Worm (Caenorhabditis elegans) whole organism, L4 larva: Measurements from ENCODE around the gene rpl-36.

Experiments used
- F10B5.3 ChIP-seq: sonication (generic microtip); optimal IDR thresholded peaks from 2 replicates; lab custom pipeline; 2016; ENCODE audit warnings: mild to moderate bottlenecking, missing genetic modification characterization, missing compliant biosample characterization
- F26F4.8 ChIP-seq: fragments of 200-800 bp; sonication (Bioruptor generic); conservative IDR thresholded peaks from 2 replicates; pipeline ENCODE4 v1.3.6; 2022; ENCODE audit warnings: missing genetic modification characterization, missing compliant biosample characterization
- F37D6.2 ChIP-seq: sonication (generic microtip); optimal IDR thresholded peaks from 2 replicates; lab custom pipeline; 2016; ENCODE audit warnings: mild to moderate bottlenecking, missing genetic modification characterization, missing compliant biosample characterization
- F49E8.2 ChIP-seq: sonication (generic microtip); optimal IDR thresholded peaks from 2 replicates; lab custom pipeline; 2016; ENCODE audit warnings: missing compliant biosample characterization, mild to moderate bottlenecking, missing genetic modification characterization, borderline replicate concordance
- R02D3.7 ChIP-seq: fragments of 150-350 bp; sonication (generic microtip); optimal IDR thresholded peaks from 3 replicates; lab custom pipeline; 2014; ENCODE audit warnings: missing biosample characterization, missing genetic modification characterization
- Y105C5A.15 ChIP-seq: fragments of 200-800 bp; sonication (Bioruptor generic); IDR thresholded peaks from 2 replicates; pipeline ENCODE4 v1.3.6; 2022; ENCODE audit warnings: missing genetic modification characterization, missing compliant biosample characterization
- Y48G9A.11 ChIP-seq: fragments of 200-800 bp; sonication (Bioruptor generic); IDR thresholded peaks from 2 replicates; pipeline ENCODE4 v1.3.6; 2022; ENCODE audit warnings: missing genetic modification reagents, missing genetic modification characterization, missing compliant biosample characterization
- Y75B8A.6 ChIP-seq: fragments of 200-800 bp; sonication (Bioruptor generic); IDR thresholded peaks from 2 replicates; pipeline ENCODE4 v1.3.6; 2022; ENCODE audit warnings: missing genetic modification reagents, missing genetic modification characterization, missing compliant biosample characterization
- ZK337.2 ChIP-seq: fragments of 200-800 bp; sonication (Bioruptor generic); IDR thresholded peaks from 2 replicates; pipeline ENCODE4 v1.3.6; 2022; ENCODE audit warnings: missing genetic modification reagents, missing genetic modification characterization, missing compliant biosample characterization
- aha-1 ChIP-seq: fragments of 150-350 bp; peaks from one replicate; lab custom pipeline; 2014; ENCODE audit warnings: missing biosample characterization, missing genetic modification characterization
- arid-1 ChIP-seq: fragments of 200-800 bp; sonication (Bioruptor generic); conservative IDR thresholded peaks from 2 replicates; pipeline ENCODE4 v1.3.6; 2022; ENCODE audit warnings: missing genetic modification reagents, missing genetic modification characterization, missing compliant biosample characterization
- ceh-62 ChIP-seq: sonication (generic microtip); optimal IDR thresholded peaks from 2 replicates; lab custom pipeline; 2017; ENCODE audit warnings: missing biosample characterization, missing genetic modification characterization
- ctbp-1 ChIP-seq: fragments of 200-800 bp; sonication (Bioruptor generic); IDR thresholded peaks from 2 replicates; pipeline ENCODE4 v1.3.6; 2022; ENCODE audit warnings: missing genetic modification reagents, missing genetic modification characterization, missing compliant biosample characterization
- daf-12 ChIP-seq: fragments of 150-350 bp; optimal IDR thresholded peaks from 2 replicates; lab custom pipeline; 2014; ENCODE audit warnings: missing biosample characterization, missing genetic modification reagents, missing genetic modification characterization
- daf-19 ChIP-seq: fragments of 200-800 bp; sonication (Bioruptor generic); conservative IDR thresholded peaks from 2 replicates; pipeline ENCODE4 v1.3.6; 2022; ENCODE audit warnings: missing genetic modification characterization, missing compliant biosample characterization
- daf-8 ChIP-seq: fragments of 200-800 bp; sonication (Bioruptor generic); IDR thresholded peaks from 2 replicates; pipeline ENCODE4 v1.3.6; 2022; ENCODE audit warnings: missing genetic modification characterization, missing compliant biosample characterization
- dve-1 ChIP-seq: sonication (generic microtip); optimal IDR thresholded peaks from 2 replicates; lab custom pipeline; 2017; ENCODE audit warnings: antibody characterized with exemption, mild to moderate bottlenecking, missing genetic modification characterization, missing compliant biosample characterization; ENCODE audit not compliant: insufficient read depth
- hlh-30 ChIP-seq: sonication (generic microtip); optimal IDR thresholded peaks from 2 replicates; lab custom pipeline; 2017; ENCODE audit warnings: antibody characterized with exemption, mild to moderate bottlenecking, missing genetic modification characterization, missing compliant biosample characterization; ENCODE audit not compliant: insufficient read depth
- hmg-1.1 ChIP-seq: fragments of 200-800 bp; sonication (Bioruptor generic); IDR thresholded peaks from 2 replicates; pipeline ENCODE4 v1.3.6; 2022; ENCODE audit warnings: missing genetic modification reagents, missing genetic modification characterization, missing compliant biosample characterization
- lin-1 ChIP-seq: fragments of 200-800 bp; sonication (Bioruptor generic); IDR thresholded peaks from 2 replicates; pipeline ENCODE4 v1.3.6; 2022; ENCODE audit warnings: missing genetic modification reagents, missing genetic modification characterization, missing compliant biosample characterization
- lin-13 ChIP-seq: fragments of 150-350 bp; optimal IDR thresholded peaks from 2 replicates; lab custom pipeline; 2014; ENCODE audit warnings: missing biosample characterization, missing genetic modification reagents, missing genetic modification characterization
- lin-38 ChIP-seq: fragments of 200-800 bp; sonication (Bioruptor generic); IDR thresholded peaks from 2 replicates; pipeline ENCODE4 v1.3.6; 2022; ENCODE audit warnings: missing genetic modification reagents, missing genetic modification characterization, missing compliant biosample characterization
- madf-5 ChIP-seq, 2 experiments: fragments of 200-800 bp; sonication (Bioruptor generic); IDR thresholded peaks; 2 replicates each; pipeline ENCODE4 v1.3.6; 2022; ENCODE audit warnings: missing compliant biosample characterization in 2 of 2, missing genetic modification characterization in 2 of 2
- mdl-1 ChIP-seq, 2 experiments: fragments of 150-350 bp in 1 of 2; sonication (generic microtip) in 1 of 2; optimal IDR thresholded peaks; 2 replicates each; lab custom pipeline; 2014 to 2017; ENCODE audit warnings: missing biosample characterization in 2 of 2, missing genetic modification characterization in 2 of 2
- mes-2 ChIP-seq: sonication (generic microtip); optimal IDR thresholded peaks from 2 replicates; lab custom pipeline; 2016; ENCODE audit warnings: missing genotype, mild to moderate bottlenecking, missing genetic modification characterization, missing compliant biosample characterization; ENCODE audit not compliant: poor library complexity, severe bottlenecking
- mxl-2 ChIP-seq: fragments of 200-800 bp; sonication (Bioruptor generic); conservative IDR thresholded peaks from 2 replicates; pipeline ENCODE4 v1.3.6; 2022; ENCODE audit warnings: missing genetic modification reagents, missing genetic modification characterization, missing compliant biosample characterization
- nhr-102 ChIP-seq: sonication (generic microtip); optimal IDR thresholded peaks from 2 replicates; lab custom pipeline; 2016; ENCODE audit warnings: mild to moderate bottlenecking, missing genetic modification characterization, moderate library complexity, missing compliant biosample characterization
- nhr-111 ChIP-seq: fragments of 200-800 bp; sonication (Bioruptor generic); optimal IDR thresholded peaks from 2 replicates; lab custom pipeline; 2018; ENCODE audit warnings: mild to moderate bottlenecking, missing genetic modification characterization, missing compliant biosample characterization
- nhr-237 ChIP-seq: sonication (generic microtip); optimal IDR thresholded peaks from 2 replicates; lab custom pipeline; 2017; ENCODE audit warnings: missing biosample characterization, missing genetic modification characterization
- nhr-42 ChIP-seq: fragments of 200-800 bp; sonication (Bioruptor generic); IDR thresholded peaks from 2 replicates; pipeline ENCODE4 v1.3.6; 2022; ENCODE audit warnings: missing genetic modification characterization, missing compliant biosample characterization
- nhr-76 ChIP-seq: fragments of 150-350 bp; optimal IDR thresholded peaks from 2 replicates; lab custom pipeline; 2014; ENCODE audit warnings: missing biosample characterization, missing genetic modification characterization
- pha-4 ChIP-seq, 2 experiments: fragments of 150-350 bp in 1 of 2; fragments of 200-800 bp in 1 of 2; sonication (Bioruptor generic) in 1 of 2; IDR thresholded peaks in 1 of 2; optimal IDR thresholded peaks in 1 of 2; 2 replicates each; pipeline versions ENCODE4 v1.3.6 to Lab custom; 2014 to 2022; ENCODE audit warnings: missing genetic modification characterization in 2 of 2, missing genetic modification reagents in 2 of 2, missing biosample characterization in 1 of 2, missing compliant biosample characterization in 1 of 2
- php-3 ChIP-seq: fragments of 200-800 bp; sonication (Bioruptor generic); IDR thresholded peaks from 2 replicates; pipeline ENCODE4 v1.3.6; 2022; ENCODE audit warnings: missing genetic modification reagents, missing genetic modification characterization, missing compliant biosample characterization
- pqm-1 ChIP-seq: sonication (generic microtip); optimal IDR thresholded peaks from 2 replicates; lab custom pipeline; 2017; ENCODE audit warnings: missing biosample characterization, missing genetic modification characterization
- saeg-2 ChIP-seq: fragments of 200-800 bp; sonication (Bioruptor generic); IDR thresholded peaks from 2 replicates; pipeline ENCODE4 v1.3.6; 2022; ENCODE audit warnings: missing genetic modification reagents, missing genetic modification characterization, missing compliant biosample characterization
- spr-1 ChIP-seq: sonication (generic microtip); optimal IDR thresholded peaks from 2 replicates; lab custom pipeline; 2016; ENCODE audit warnings: mild to moderate bottlenecking, missing genetic modification characterization, missing compliant biosample characterization
- spr-3 ChIP-seq: fragments of 200-800 bp; sonication (Bioruptor generic); optimal IDR thresholded peaks from 2 replicates; lab custom pipeline; 2018; ENCODE audit warnings: mild to moderate bottlenecking, missing genetic modification characterization, missing compliant biosample characterization
- unc-130 ChIP-seq: sonication (generic microtip); optimal IDR thresholded peaks from 2 replicates; lab custom pipeline; 2016; ENCODE audit warnings: missing genetic modification reagents, missing genetic modification characterization, missing compliant biosample characterization
- unc-62 ChIP-seq, 3 experiments: fragments of 150-350 bp in 1 of 3; sonication (generic microtip); optimal IDR thresholded peaks in 2 of 3; peaks in 1 of 3; 1 replicate in 1 of 3; 2 replicates in 2 of 3; lab custom pipeline; 2014 to 2017; ENCODE audit warnings: missing biosample characterization in 3 of 3, missing genetic modification characterization in 3 of 3, missing genetic modification reagents in 3 of 3, missing genotype in 1 of 3
- vab-7 ChIP-seq: fragments of 200-800 bp; sonication (Bioruptor generic); IDR thresholded peaks from 2 replicates; pipeline ENCODE4 v1.3.6; 2022; ENCODE audit warnings: missing genetic modification reagents, missing genetic modification characterization, missing compliant biosample characterization
- zip-11 ChIP-seq: fragments of 200-800 bp; sonication (Bioruptor generic); IDR thresholded peaks from 2 replicates; pipeline ENCODE4 v1.3.6; 2022; ENCODE audit warnings: missing genetic modification characterization, missing compliant biosample characterization
- zip-2 ChIP-seq: fragments of 150-350 bp; optimal IDR thresholded peaks from 2 replicates; lab custom pipeline; 2014; ENCODE audit warnings: missing biosample characterization, missing genetic modification characterization

Gene rpl-36

DNA sequence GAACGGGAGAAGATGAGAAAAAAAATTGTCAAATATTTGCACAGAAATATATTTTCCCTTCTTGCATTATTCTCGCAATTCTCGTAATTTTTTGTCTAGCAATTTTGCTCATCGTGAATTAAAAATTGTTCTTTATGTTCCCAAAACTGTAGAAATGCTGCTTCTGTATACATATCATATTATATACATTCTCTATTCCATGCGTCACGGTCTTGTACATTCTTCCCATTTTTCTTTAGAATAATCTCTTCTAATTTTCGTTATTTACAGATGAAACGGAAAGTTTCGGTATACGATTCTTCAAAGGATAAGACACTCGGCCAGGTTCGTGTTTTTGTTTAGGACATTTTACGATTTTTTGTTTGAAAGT is 12.5 kb upstream of the rpl-36 start, which contains the start of gene acs-4:
acs-4 (plus strand) TSS at position 271 of the 370 bp plus-strand sequence.
- TF ChIP-seq unc-62 (GFP tag; optimal IDR thresholded peaks at IDR 0.05 in 1 of 2; lab: Kevin White, UChicago) (peak in 1 of 2 experiments; percentile 53), unc-62 (tag; optimal IDR thresholded peaks at IDR 0.05; lab: Kevin White, UChicago) (no peak), php-3 (GFP tag; lab: Robert Waterston, UW) (no peak), pqm-1 (tag; lab: Kevin White, UChicago) (no peak), arid-1 (GFP tag; lab: Robert Waterston, UW) (no peak)

ce11 chrIII:7170090-7170489 is 10.0 kb upstream of the rpl-36 start:
- no peak for TF ChIP-seq F26F4.8 (GFP tag; lab: Robert Waterston, UW)
- TF ChIP-seq aha-1 (tag; lab: Kevin White, UChicago): peak; percentile 81
- TF ChIP-seq unc-62 (GFP tag; optimal IDR thresholded peaks at IDR 0.05 in 1 of 2; lab: Kevin White, UChicago): peak in 1 of 2 experiments; percentile 90
- TF ChIP-seq unc-62 (tag; optimal IDR thresholded peaks at IDR 0.05; lab: Kevin White, UChicago): no peak
- TF ChIP-seq lin-38 (GFP tag; lab: Robert Waterston, UW): no peak
- TF ChIP-seq nhr-102 (tag; lab: Kevin White, UChicago): no peak
- TF ChIP-seq unc-130: no peak

DNA sequence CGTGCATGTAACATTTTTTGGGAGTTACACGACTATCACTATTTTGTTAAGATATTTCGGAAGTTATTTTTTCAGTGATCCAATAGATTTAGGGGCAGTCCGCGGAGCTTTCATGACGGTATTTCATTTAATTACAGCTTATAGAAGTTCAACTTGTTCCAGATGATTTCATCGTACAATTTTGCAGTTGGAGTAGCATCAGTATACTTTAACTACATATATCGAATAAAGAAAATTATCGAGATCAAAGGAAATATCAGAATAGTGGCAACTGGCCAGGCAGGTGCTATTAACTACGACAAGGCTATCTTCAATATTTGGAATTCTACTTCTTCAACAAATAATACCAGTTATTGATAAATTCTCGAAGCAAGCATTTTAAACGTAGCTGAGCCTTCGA is 1.6 kb upstream of the rpl-36 start:
- TF ChIP-seq zip-2: no peak
- no peak for TF ChIP-seq spr-3
- no peak for TF ChIP-seq madf-5 (GFP tag; IDR thresholded peaks at IDR 0.05; lab: Robert Waterston, UW)
- 0 out of 2 replicates have a peak, but pooled peaks have one; percentile 41 for TF ChIP-seq Y105C5A.15 (GFP tag; lab: Robert Waterston, UW)
- TF ChIP-seq pha-4 (GFP tag; IDR thresholded peaks at IDR 0.05; lab: Robert Waterston, UW): peak; percentile 16; the same call in 1 of the 2 replicates
- TF ChIP-seq pha-4 (tag; optimal IDR thresholded peaks at IDR 0.05; lab: Kevin White, UChicago): no peak
- TF ChIP-seq Y48G9A.11 (GFP tag; lab: Robert Waterston, UW): peak; percentile 39; the same call in 1 of the 2 replicates
- 0 out of 2 replicates have a peak, but pooled peaks have one; percentile 28 for TF ChIP-seq php-3 (GFP tag; lab: Robert Waterston, UW)
- TF ChIP-seq F49E8.2 (tag; lab: Kevin White, UChicago): peak; percentile 65
- peak; percentile 48 for TF ChIP-seq lin-38 (GFP tag; lab: Robert Waterston, UW)
- TF ChIP-seq daf-19: 0 out of 2 replicates have a peak, but pooled peaks have one; percentile 40
- 0 out of 2 replicates have a peak, but pooled peaks have one; percentile 35 for TF ChIP-seq lin-1 (GFP tag; lab: Robert Waterston, UW)

- TF ChIP-seq F10B5.3 (tag; lab: Kevin White, UChicago) (no peak), ZK337.2 (GFP tag; lab: Robert Waterston, UW) (no peak), vab-7 (GFP tag; lab: Robert Waterston, UW) (no peak), ceh-62 (tag; lab: Kevin White, UChicago) (no peak), hlh-30 (tag; lab: Kevin White, UChicago) (no peak), hmg-1.1 (GFP tag; lab: Robert Waterston, UW) (no peak), zip-11 (GFP tag; lab: Robert Waterston, UW) (no peak), nhr-42 (GFP tag; lab: Robert Waterston, UW) (no peak), nhr-237 (tag; lab: Kevin White, UChicago) (no peak), aha-1 (tag; lab: Kevin White, UChicago) (no peak), spr-1 (tag; lab: Kevin White, UChicago) (no peak), ctbp-1 (GFP tag; lab: Robert Waterston, UW) (0 out of 2 replicates have a peak, but pooled peaks have one; percentile 39), F37D6.2 (no peak), Y75B8A.6 (GFP tag; lab: Robert Waterston, UW) (no peak), saeg-2 (GFP tag; lab: Robert Waterston, UW) (no peak), nhr-111 (no peak), daf-8 (no peak), mdl-1 (tag; optimal IDR thresholded peaks at IDR 0.05; lab: Kevin White, UChicago) (no peak), mxl-2 (GFP tag; lab: Robert Waterston, UW) (no peak), pha-4 (GFP tag; IDR thresholded peaks at IDR 0.05; lab: Robert Waterston, UW) (peak; percentile 52), pha-4 (tag; optimal IDR thresholded peaks at IDR 0.05; lab: Kevin White, UChicago) (no peak), nhr-76 (tag; lab: Kevin White, UChicago) (no peak), madf-5 (GFP tag; IDR thresholded peaks at IDR 0.05; lab: Robert Waterston, UW) (0 out of 4 replicates have a peak, but pooled peaks have one; percentile 23 to 55), lin-13 (GFP tag; lab: Kevin White, UChicago) (no peak), pqm-1 (tag; lab: Kevin White, UChicago) (no peak), unc-130 (no peak), R02D3.7 (tag; lab: Kevin White, UChicago) (no peak), dve-1 (tag; lab: Kevin White, UChicago) (no peak), lin-38 (GFP tag; lab: Robert Waterston, UW) (peak; percentile 53), mes-2 (tag; lab: Kevin White, UChicago) (peak; percentile 34), daf-12 (tag; lab: Kevin White, UChicago) (no peak)
Observed at ce11 chrIII:7180613-7181012, 562 bp downstream of the rpl-36 start, which contains the start of gene ndab-2. Gene ndab-2 (plus strand): TSS chrIII:7180752.
